Worm (Caenorhabditis elegans) whole organism, L3 larva: ENCODE results near the gene egrh-3.

Source experiments
- daf-12 ChIP-seq: fragments of 150-350 bp; optimal IDR thresholded peaks from 2 replicates; lab custom pipeline; 2014; ENCODE audit warnings: missing biosample characterization, missing genetic modification reagents, missing genetic modification characterization
- elt-1 ChIP-seq: fragments of 150-350 bp; optimal IDR thresholded peaks from 2 replicates; lab custom pipeline; 2014; ENCODE audit warnings: missing biosample characterization, missing genetic modification characterization
- fkh-10 ChIP-seq: sonication (generic microtip); optimal IDR thresholded peaks from 2 replicates; lab custom pipeline; 2017; ENCODE audit warnings: missing biosample characterization, missing genetic modification reagents, missing genetic modification characterization
- fos-1 ChIP-seq: fragments of 150-350 bp; optimal IDR thresholded peaks from 2 replicates; lab custom pipeline; 2014; ENCODE audit warnings: missing biosample characterization, missing genetic modification characterization
- nhr-25 ChIP-seq: sonication (generic microtip); optimal IDR thresholded peaks from 2 replicates; lab custom pipeline; 2017; ENCODE audit warnings: missing biosample characterization, missing genetic modification characterization
- nhr-28 ChIP-seq: fragments of 150-350 bp; optimal IDR thresholded peaks from 2 replicates; lab custom pipeline; 2014; ENCODE audit warnings: missing biosample characterization, missing genetic modification characterization
- pha-4 ChIP-seq: fragments of 150-350 bp; optimal IDR thresholded peaks from 2 replicates; lab custom pipeline; 2014; ENCODE audit warnings: missing biosample characterization, missing genetic modification reagents, missing genetic modification characterization

DNA sequence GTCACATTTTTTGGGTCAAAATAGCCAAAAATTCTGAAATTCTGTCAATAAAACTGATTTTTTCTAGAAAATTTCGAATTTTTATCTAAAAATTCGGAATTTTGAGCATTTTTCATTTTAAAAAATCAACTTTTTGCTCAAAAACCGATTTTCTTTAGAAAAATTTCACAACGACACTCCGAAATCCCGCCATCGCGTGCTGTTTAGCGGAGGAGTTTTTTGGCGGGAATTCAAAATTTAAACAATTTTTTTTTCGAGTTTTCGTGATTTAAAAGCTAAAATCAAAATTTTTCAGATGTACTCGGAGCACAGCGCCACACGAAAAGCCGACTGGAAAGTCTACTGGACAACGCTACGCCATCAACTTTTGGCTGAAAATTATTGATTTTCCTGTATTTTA lies 10.9 kb downstream of the egrh-3 start:
- TF ChIP-seq elt-1 (no peak), daf-12 (tag; lab: Kevin White, UChicago) (no peak), pha-4 (tag; lab: Kevin White, UChicago) (no peak), nhr-28 (tag; lab: Kevin White, UChicago) (no peak), fkh-10 (GFP tag; lab: Kevin White, UChicago) (no peak), nhr-25 (tag; lab: Kevin White, UChicago) (no peak), fos-1 (no peak)
